Worm (Caenorhabditis elegans): ENCODE data around the gene gcy-22.
A peak's percentile ranks its signal among the peaks of the same experiment; 100 is the strongest.

Gene gcy-22

ce11 chrV:20870633-20871032 is 45.8 kb upstream of the gcy-22 start:
- TF ChIP-seq nhr-19 (GFP tag; conservative IDR thresholded peaks at IDR 0.05) (no peak), lir-3 (tag; optimal IDR thresholded peaks at IDR 0.05; ENCODE audit: poor library complexity) (no peak), rnt-1 (tag; optimal IDR thresholded peaks at IDR 0.05) (no peak), nhr-11 (tag; optimal IDR thresholded peaks at IDR 0.05) (no peak), ets-5 (GFP tag; IDR thresholded peaks at IDR 0.05) (no peak), snu-23 (GFP tag; optimal IDR thresholded peaks at IDR 0.05) (no peak), ces-1 (GFP tag; optimal IDR thresholded peaks at IDR 0.05) (no peak)

ce11 chrV:20868329-20868728 is 43.5 kb upstream of the gcy-22 start, which contains the start of gene F31D4.8:
Gene F31D4.8 (minus strand): TSS chrV:20868429.
- TF ChIP-seq lsy-2 (tag; optimal IDR thresholded peaks at IDR 0.05) (no peak), efl-1 (optimal IDR thresholded peaks at IDR 0.05) (no peak), efl-1 (GFP tag; optimal IDR thresholded peaks at IDR 0.05 in 1 of 2) (peak in 1 of 2 experiments; percentile 58)

- TF ChIP-seq dsc-1 (tag; optimal IDR thresholded peaks at IDR 0.05) (no peak), nhr-90 (tag; optimal IDR thresholded peaks at IDR 0.05; ENCODE audit: poor library complexity) (peak; percentile 7), elt-2 (tag; optimal IDR thresholded peaks at IDR 0.05) (peak; percentile 67)
Measured at ce11 chrV:20866406-20866805, 41.5 kb upstream of the gcy-22 start.

- TF ChIP-seq lin-15B (tag; optimal IDR thresholded peaks at IDR 0.05) (no peak), rnt-1 (tag; optimal IDR thresholded peaks at IDR 0.05) (no peak), pqm-1 (tag; optimal IDR thresholded peaks at IDR 0.05) (no peak), nhr-12 (tag; optimal IDR thresholded peaks at IDR 0.05) (no peak), hlh-17 (GFP tag; optimal IDR thresholded peaks at IDR 0.05; ENCODE audit: borderline replicate concordance) (no peak), aly-2 (tag; optimal IDR thresholded peaks at IDR 0.05) (no peak), fkh-8 (tag; optimal IDR thresholded peaks at IDR 0.05) (no peak), dsc-1 (tag; optimal IDR thresholded peaks at IDR 0.05) (no peak), sup-37 (GFP tag; optimal IDR thresholded peaks at IDR 0.05) (no peak), unc-86 (tag; optimal IDR thresholded peaks at IDR 0.05) (no peak)
Measured at ce11 chrV:20862681-20863080, 37.8 kb upstream of the gcy-22 start, which contains the start of gene twk-35. Gene twk-35 (plus strand): TSS chrV:20862981.

- TF ChIP-seq blmp-1 (tag; optimal IDR thresholded peaks at IDR 0.05) = peak; percentile 71
- no peak for TF ChIP-seq Y116A8C.19 (tag; optimal IDR thresholded peaks at IDR 0.05; ENCODE audit: borderline replicate concordance)
Measured at ce11 chrV:20861080-20861479, 36.2 kb upstream of the gcy-22 start, which contains the start of gene try-4. Gene try-4 (minus strand): TSS chrV:20861153.

ce11 chrV:20853581-20854161 is 28.8 kb upstream of the gcy-22 start, which contains the start of gene F31D4.5:
Gene F31D4.5 (plus strand): TSS chrV:20854071.
- TF ChIP-seq aha-1 (tag; optimal IDR thresholded peaks at IDR 0.05) (no peak), hpl-2 (GFP tag; optimal IDR thresholded peaks at IDR 0.05) (no peak), isw-1 (GFP tag; IDR thresholded peaks at IDR 0.05) (no peak), blmp-1 (tag; optimal IDR thresholded peaks at IDR 0.05) (no peak), snpc-4 (tag; optimal IDR thresholded peaks at IDR 0.05) (no peak), efl-1 (optimal IDR thresholded peaks at IDR 0.05) (no peak), efl-1 (GFP tag; optimal IDR thresholded peaks at IDR 0.05 in 1 of 2) (peak in 1 of 2 experiments; percentile 61), mep-1 (tag; optimal IDR thresholded peaks at IDR 0.05) (no peak), lin-15B (tag; optimal IDR thresholded peaks at IDR 0.05) (no peak), unc-130 (tag; optimal IDR thresholded peaks at IDR 0.05) (no peak)

ce11 chrV:20851847-20852386 is 27.1 kb upstream of the gcy-22 start, which contains the start of gene ndua-1:
Gene ndua-1 (minus strand): TSS chrV:20851897.
- TF ChIP-seq rnt-1 (tag; optimal IDR thresholded peaks at IDR 0.05) (peak; percentile 76), zag-1 (tag; optimal IDR thresholded peaks at IDR 0.05) (no peak), skn-1 (tag; optimal IDR thresholded peaks at IDR 0.05) (peak; percentile 58), hlh-4 (tag; optimal IDR thresholded peaks at IDR 0.05) (no peak), snu-23 (GFP tag; optimal IDR thresholded peaks at IDR 0.05) (peak; percentile 71), nhr-11 (tag; optimal IDR thresholded peaks at IDR 0.05) (no peak), grh-1 (GFP tag; IDR thresholded peaks at IDR 0.05) (no peak), tbx-2 (tag; optimal IDR thresholded peaks at IDR 0.05) (peak; percentile 53), lin-35 (GFP tag; optimal IDR thresholded peaks at IDR 0.05) (peak; percentile 6 to 43), nhr-47 (tag; optimal IDR thresholded peaks at IDR 0.05) (peak; percentile 68), lin-13 (GFP tag; optimal IDR thresholded peaks at IDR 0.05) (peak; percentile 24), unc-86 (tag; optimal IDR thresholded peaks at IDR 0.05) (peak; percentile 1), xbp-1 (tag; optimal IDR thresholded peaks at IDR 0.05) (peak; percentile 38), nhr-90 (tag; optimal IDR thresholded peaks at IDR 0.05; ENCODE audit: poor library complexity) (peak; percentile 56), isw-1 (GFP tag; IDR thresholded peaks at IDR 0.05) (no peak), F16B12.6 (tag; optimal IDR thresholded peaks at IDR 0.05) (no peak), sox-4 (tag; optimal IDR thresholded peaks at IDR 0.05) (peak; percentile 27)
